Worm (Caenorhabditis elegans) whole organism, midembryonic: ENCODE data around the gene eif-3.B.

Experiments used
- klf-2 ChIP-seq: fragments of 200-800 bp; sonication (Bioruptor generic); conservative IDR thresholded peaks from 2 replicates; pipeline ENCODE4 v1.3.6; 2022; ENCODE audit warnings: missing genetic modification reagents, missing genetic modification characterization, missing compliant biosample characterization
- ref-1 ChIP-seq: fragments of 200-800 bp; sonication (Bioruptor generic); conservative IDR thresholded peaks from 2 replicates; pipeline ENCODE4 v1.3.6; 2022; ENCODE audit warnings: missing genetic modification reagents, missing genetic modification characterization, missing compliant biosample characterization
- tab-1 ChIP-seq: fragments of 200-800 bp; sonication (Bioruptor generic); IDR thresholded peaks from 2 replicates; pipeline ENCODE4 v1.3.6; 2022; ENCODE audit warnings: missing genetic modification characterization, missing compliant biosample characterization
- ztf-23 ChIP-seq: fragments of 200-800 bp; sonication (Bioruptor generic); IDR thresholded peaks from 2 replicates; pipeline ENCODE4 v1.3.6; 2022; ENCODE audit warnings: missing genetic modification reagents, missing genetic modification characterization, missing compliant biosample characterization

- no peak for TF ChIP-seq ztf-23
- no peak for TF ChIP-seq tab-1
- TF ChIP-seq klf-2 (GFP tag; lab: Robert Waterston, UW) = no peak
- no peak for TF ChIP-seq ref-1 (GFP tag; lab: Robert Waterston, UW)
These were observed 42.8 kb upstream of the eif-3.B start, which contains the start of gene smg-9 for ce11 chrII:14752187-14752959.
